Worm (Caenorhabditis elegans) whole organism, L1 larva: ENCODE results near the gene W09B6.4.

ENCODE experiments used
- C04F5.9 ChIP-seq: sonication (generic microtip); optimal IDR thresholded peaks from 2 replicates; lab custom pipeline; 2016; ENCODE audit warnings: missing genetic modification characterization, missing compliant biosample characterization
- C16A3.4 ChIP-seq: fragments of 150-350 bp; optimal IDR thresholded peaks from 2 replicates; lab custom pipeline; 2014; ENCODE audit warnings: missing biosample characterization, missing genetic modification characterization
- C34B4.2 ChIP-seq: sonication (generic microtip); optimal IDR thresholded peaks from 2 replicates; lab custom pipeline; 2017; ENCODE audit warnings: mild to moderate bottlenecking, missing genetic modification characterization, missing compliant biosample characterization
- alr-1 ChIP-seq: fragments of 200-800 bp; sonication (Bioruptor generic); optimal IDR thresholded peaks from 2 replicates; lab custom pipeline; 2018; ENCODE audit warnings: borderline replicate concordance, mild to moderate bottlenecking, missing genetic modification characterization, missing compliant biosample characterization
- ceh-8 ChIP-seq: fragments of 200-800 bp; sonication (Bioruptor generic); optimal IDR thresholded peaks from 2 replicates; lab custom pipeline; 2018; ENCODE audit warnings: mild to moderate bottlenecking, missing genetic modification characterization, moderate library complexity, missing compliant biosample characterization
- ceh-82 ChIP-seq, 3 experiments: fragments of 150-350 bp in 1 of 3; sonication (generic microtip) in 2 of 3; optimal IDR thresholded peaks; 2 replicates each; lab custom pipeline; 2014 to 2017; ENCODE audit warnings: missing biosample characterization in 3 of 3, missing genetic modification characterization in 3 of 3
- ceh-88 ChIP-seq: fragments of 200-800 bp; sonication (Bioruptor generic); IDR thresholded peaks from 2 replicates; pipeline ENCODE4 v1.3.6; 2022; ENCODE audit warnings: missing genetic modification characterization, missing compliant biosample characterization
- ces-1 ChIP-seq: fragments of 150-350 bp; optimal IDR thresholded peaks from 2 replicates; lab custom pipeline; 2014; ENCODE audit warnings: missing biosample characterization, missing genetic modification reagents, missing genetic modification characterization
- dpl-1 ChIP-seq, 3 experiments: fragments of 150-350 bp in 2 of 3; sonication (generic microtip) in 1 of 3; optimal IDR thresholded peaks; 2 replicates each; lab custom pipeline; 2014 to 2017; ENCODE audit warnings: missing biosample characterization in 3 of 3, missing genetic modification characterization in 3 of 3, missing genetic modification reagents in 3 of 3
- efl-1 ChIP-seq, 4 experiments: fragments of 150-350 bp; optimal IDR thresholded peaks in 3 of 4; peaks in 1 of 4; 1 replicate in 1 of 4; 2 replicates in 3 of 4; lab custom pipeline; 2014; ENCODE audit warnings: missing biosample characterization in 2 of 4, missing genetic modification characterization in 2 of 4, missing genetic modification reagents in 2 of 4
- egl-13 ChIP-seq: sonication (generic microtip); optimal IDR thresholded peaks from 2 replicates; lab custom pipeline; 2016; ENCODE audit warnings: missing genotype, missing genetic modification reagents, missing genetic modification characterization, missing compliant biosample characterization
- egl-27 ChIP-seq, 2 experiments: fragments of 150-350 bp in 1 of 2; sonication (generic microtip); optimal IDR thresholded peaks; 3 replicates each; lab custom pipeline; 2017 to 2018; ENCODE audit warnings: missing biosample characterization in 2 of 2, missing genetic modification characterization in 2 of 2, missing genetic modification reagents in 2 of 2
- elt-3 ChIP-seq, 6 experiments: fragments of 150-350 bp in 1 of 6; sonication (generic microtip); optimal IDR thresholded peaks; 2 replicates each; lab custom pipeline; 2017 to 2018; ENCODE audit warnings: missing biosample characterization in 6 of 6, missing genetic modification characterization in 6 of 6, inconsistent platforms in 1 of 6
- ets-5 ChIP-seq: fragments of 200-800 bp; sonication (Bioruptor generic); IDR thresholded peaks from 2 replicates; pipeline ENCODE4 v1.3.6; 2022; ENCODE audit warnings: missing genetic modification characterization, missing compliant biosample characterization
- fkh-10 ChIP-seq: sonication (generic microtip); optimal IDR thresholded peaks from 2 replicates; lab custom pipeline; 2017; ENCODE audit warnings: missing biosample characterization, missing genetic modification reagents, missing genetic modification characterization
- fkh-4 ChIP-seq: sonication (generic microtip); optimal IDR thresholded peaks from 2 replicates; lab custom pipeline; 2016; ENCODE audit warnings: missing compliant biosample characterization, missing genetic modification characterization, borderline replicate concordance
- fos-1 ChIP-seq: fragments of 150-350 bp; optimal IDR thresholded peaks from 2 replicates; lab custom pipeline; 2014; ENCODE audit warnings: missing biosample characterization, missing genetic modification characterization
- grh-1 ChIP-seq: fragments of 200-800 bp; sonication (Bioruptor generic); IDR thresholded peaks from 2 replicates; pipeline ENCODE4 v1.3.6; 2022; ENCODE audit warnings: missing genetic modification reagents, missing genetic modification characterization, missing compliant biosample characterization
- hlh-4 ChIP-seq: sonication (generic microtip); optimal IDR thresholded peaks from 2 replicates; lab custom pipeline; 2016; ENCODE audit warnings: mild to moderate bottlenecking, missing genetic modification characterization, missing compliant biosample characterization
- hpl-2 ChIP-seq: fragments of 150-350 bp; optimal IDR thresholded peaks from 2 replicates; lab custom pipeline; 2014; ENCODE audit warnings: missing biosample characterization, missing genetic modification reagents, missing genetic modification characterization
- irx-1 ChIP-seq: sonication (generic microtip); optimal IDR thresholded peaks from 2 replicates; lab custom pipeline; 2016; ENCODE audit warnings: missing genetic modification characterization, missing compliant biosample characterization
- jun-1 ChIP-seq: fragments of 150-350 bp; optimal IDR thresholded peaks from 2 replicates; lab custom pipeline; 2014; ENCODE audit warnings: missing biosample characterization, missing genetic modification reagents, missing genetic modification characterization
- lin-13 ChIP-seq: fragments of 150-350 bp; optimal IDR thresholded peaks from 2 replicates; lab custom pipeline; 2014; ENCODE audit warnings: missing biosample characterization, missing genetic modification reagents, missing genetic modification characterization
- lin-35 ChIP-seq, 2 experiments: fragments of 150-350 bp; optimal IDR thresholded peaks; 2 replicates each; lab custom pipeline; 2014; ENCODE audit warnings: missing biosample characterization in 2 of 2, missing genetic modification characterization in 2 of 2, missing genetic modification reagents in 2 of 2
- lin-39 ChIP-seq: fragments of 150-350 bp; optimal IDR thresholded peaks from 2 replicates; lab custom pipeline; 2014; ENCODE audit warnings: missing biosample characterization, missing genetic modification reagents, missing genetic modification characterization
- lir-3 ChIP-seq: sonication (generic microtip); optimal IDR thresholded peaks from 2 replicates; lab custom pipeline; 2016; ENCODE audit warnings: mild to moderate bottlenecking, missing genetic modification characterization, moderate library complexity, missing compliant biosample characterization; ENCODE audit not compliant: poor library complexity
- mab-9 ChIP-seq: fragments of 200-800 bp; sonication (Bioruptor generic); IDR thresholded peaks from 2 replicates; pipeline ENCODE4 v1.3.6; 2022; ENCODE audit warnings: missing genetic modification reagents, missing genetic modification characterization, missing compliant biosample characterization
- mef-2 ChIP-seq: fragments of 150-350 bp; optimal IDR thresholded peaks from 2 replicates; lab custom pipeline; 2014; ENCODE audit warnings: missing biosample characterization, missing genetic modification characterization
- mep-1 ChIP-seq: fragments of 150-350 bp; optimal IDR thresholded peaks from 2 replicates; lab custom pipeline; 2014; ENCODE audit warnings: missing biosample characterization, missing genetic modification characterization
- nhr-11 ChIP-seq: fragments of 150-350 bp; optimal IDR thresholded peaks from 2 replicates; lab custom pipeline; 2014; ENCODE audit warnings: missing biosample characterization, missing genetic modification characterization
- nhr-77 ChIP-seq: fragments of 150-350 bp; optimal IDR thresholded peaks from 2 replicates; lab custom pipeline; 2014; ENCODE audit warnings: missing biosample characterization, missing genetic modification characterization
- nhr-85 ChIP-seq: sonication (generic microtip); peaks from one replicate; lab custom pipeline; 2016; ENCODE audit warnings: missing genetic modification characterization, inconsistent platforms, missing compliant biosample characterization
- pax-3 ChIP-seq: fragments of 200-800 bp; sonication (Bioruptor generic); optimal IDR thresholded peaks from 2 replicates; lab custom pipeline; 2018; ENCODE audit warnings: mild to moderate bottlenecking, missing genetic modification characterization, moderate library complexity, missing compliant biosample characterization
- skn-1 ChIP-seq: fragments of 150-350 bp; optimal IDR thresholded peaks from 2 replicates; lab custom pipeline; 2014; ENCODE audit warnings: missing biosample characterization, missing genetic modification characterization
- snpc-4 ChIP-seq: fragments of 150-350 bp; optimal IDR thresholded peaks from 2 replicates; lab custom pipeline; 2014; ENCODE audit warnings: missing biosample characterization, missing genetic modification characterization
- snu-23 ChIP-seq: sonication (generic microtip); optimal IDR thresholded peaks from 2 replicates; lab custom pipeline; 2016; ENCODE audit warnings: missing genetic modification characterization, missing compliant biosample characterization
- swsn-7 ChIP-seq: sonication (generic microtip); optimal IDR thresholded peaks from 2 replicates; lab custom pipeline; 2016; ENCODE audit warnings: missing genetic modification characterization, missing compliant biosample characterization
- tbx-2 ChIP-seq: sonication (generic microtip); optimal IDR thresholded peaks from 2 replicates; lab custom pipeline; 2016; ENCODE audit warnings: missing genetic modification characterization, missing compliant biosample characterization
- tlp-1 ChIP-seq: fragments of 150-350 bp; optimal IDR thresholded peaks from 2 replicates; lab custom pipeline; 2014; ENCODE audit warnings: missing biosample characterization, missing genetic modification characterization
- unc-30 ChIP-seq: sonication (generic microtip); optimal IDR thresholded peaks from 2 replicates; lab custom pipeline; 2017; ENCODE audit warnings: missing biosample characterization, missing genetic modification characterization
- unc-86 ChIP-seq: sonication (generic microtip); optimal IDR thresholded peaks from 2 replicates; lab custom pipeline; 2016; ENCODE audit warnings: missing genetic modification characterization, missing compliant biosample characterization
- unc-98 ChIP-seq: fragments of 200-800 bp; sonication (Bioruptor generic); IDR thresholded peaks from 2 replicates; pipeline ENCODE4 v1.3.6; 2022; ENCODE audit warnings: missing genetic modification characterization, missing compliant biosample characterization
- vab-15 ChIP-seq: sonication (generic microtip); optimal IDR thresholded peaks from 2 replicates; lab custom pipeline; 2017; ENCODE audit warnings: missing genotype, mild to moderate bottlenecking, missing genetic modification characterization, missing compliant biosample characterization
- ztf-11 ChIP-seq, 2 experiments: sonication (generic microtip); optimal IDR thresholded peaks; 2 replicates each; lab custom pipeline; 2016 to 2017; ENCODE audit warnings: missing genetic modification characterization in 2 of 2, missing biosample characterization in 1 of 2, missing compliant biosample characterization in 1 of 2
- ztf-4 ChIP-seq: fragments of 150-350 bp; optimal IDR thresholded peaks from 2 replicates; lab custom pipeline; 2014; ENCODE audit warnings: missing biosample characterization, missing genetic modification characterization

W09B6.4 gene

DNA sequence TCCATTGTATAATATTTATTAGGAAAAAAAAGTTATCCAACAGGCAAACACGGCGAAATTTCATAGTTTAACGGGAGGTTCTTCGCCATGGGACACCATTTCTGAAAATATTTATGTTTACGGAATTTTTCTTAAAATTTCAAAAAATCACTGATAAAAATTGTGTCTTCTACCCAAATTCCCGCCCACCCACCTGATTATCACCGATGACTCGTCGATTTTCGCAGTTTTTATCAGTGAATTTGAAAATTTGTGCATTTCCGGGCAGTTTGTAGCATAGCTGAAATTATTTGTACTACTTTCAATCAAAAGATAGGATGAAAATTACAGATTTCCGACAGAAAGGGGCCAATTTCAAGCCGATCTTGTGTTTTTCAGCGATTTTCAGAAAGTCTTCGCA, 39.2 kb downstream of the W09B6.4 start (continued):
- TF ChIP-seq unc-98 (GFP tag; lab: Robert Waterston, UW) (no peak), ceh-82 (tag; optimal IDR thresholded peaks at IDR 0.05; lab: Kevin White, UChicago) (no peak), fkh-10 (GFP tag; lab: Kevin White, UChicago) (no peak), nhr-11 (tag; lab: Kevin White, UChicago) (no peak), jun-1 (tag; lab: Kevin White, UChicago) (peak; percentile 12), C16A3.4 (tag; lab: Kevin White, UChicago) (no peak)

DNA sequence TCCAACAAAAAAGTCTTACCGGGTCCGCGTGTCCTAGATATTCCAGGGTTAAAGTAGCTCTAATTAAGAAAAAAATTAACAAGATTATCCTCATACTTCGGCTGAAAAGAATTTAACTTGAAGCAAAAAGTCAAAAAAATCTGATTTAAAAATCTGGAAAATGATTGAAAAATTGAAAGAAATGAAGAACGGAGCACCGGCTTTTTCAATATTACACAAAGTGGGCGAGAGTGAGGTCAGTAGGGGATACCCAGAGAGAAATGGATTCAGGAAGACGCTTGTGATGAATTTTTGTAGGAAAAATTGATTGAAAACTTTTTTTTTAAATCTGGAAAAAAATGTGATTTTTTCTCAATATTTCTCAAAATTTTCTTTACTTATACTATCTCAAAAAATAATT, 39.9 kb downstream of the W09B6.4 start, which contains the start of gene pho-14:
Gene pho-14 (minus strand): TSS at position 101 of the 400 bp plus-strand sequence.
- TF ChIP-seq C34B4.2 (tag; lab: Kevin White, UChicago) (no peak), hpl-2 (no peak), ceh-88 (GFP tag; lab: Robert Waterston, UW) (no peak), tbx-2 (no peak), ztf-4 (no peak)
- TF ChIP-seq, all 84 proteins: peak for 0

DNA sequence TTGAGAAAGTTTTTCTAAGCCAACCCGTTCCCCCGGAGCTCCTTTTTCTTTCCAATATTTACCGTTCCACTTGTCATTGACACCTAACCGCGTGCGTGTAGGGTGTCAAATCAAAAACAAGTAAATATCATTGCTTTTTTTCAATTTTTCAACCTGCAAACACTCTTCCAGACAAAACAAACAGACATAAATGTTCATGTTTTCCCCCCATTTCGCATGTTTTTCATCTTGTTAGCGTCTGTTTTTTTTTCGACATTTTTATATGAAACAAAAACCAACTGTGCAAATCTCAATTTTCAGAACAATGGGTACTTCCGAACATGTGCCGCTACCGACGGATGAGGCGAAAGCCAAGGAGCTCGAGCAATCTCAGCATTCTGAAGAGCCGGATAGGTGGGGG, 48.9 kb downstream of the W09B6.4 start, which contains the start of gene snf-3:
Gene snf-3 (plus strand): TSS at position 301 of the 400 bp plus-strand sequence.
- TF ChIP-seq alr-1 (tag; lab: Kevin White, UChicago) (no peak), C04F5.9 (tag; lab: Kevin White, UChicago) (no peak), skn-1 (tag; lab: Kevin White, UChicago) (no peak), ceh-88 (GFP tag; lab: Robert Waterston, UW) (no peak)

DNA sequence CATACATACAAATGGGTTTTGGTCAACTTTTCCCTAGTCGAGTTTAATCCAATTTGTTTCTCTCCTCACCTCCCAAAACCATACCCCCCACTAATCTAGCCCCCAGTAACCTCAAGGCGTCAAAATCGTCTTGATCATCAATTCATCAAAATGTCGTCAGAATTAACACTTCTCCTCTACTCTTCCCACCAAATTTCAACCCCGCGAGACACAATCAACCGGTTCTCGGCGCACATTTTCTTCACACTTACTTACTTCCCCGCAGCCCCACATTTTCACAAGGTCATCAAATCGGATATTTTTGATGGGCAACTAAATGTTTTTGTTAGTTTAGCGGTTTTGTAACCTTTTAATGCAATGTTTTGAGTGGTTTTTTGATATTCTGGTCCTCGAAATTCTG, 49.9 kb downstream of the W09B6.4 start:
- no peak for TF ChIP-seq nhr-11 (tag; lab: Kevin White, UChicago)
- peak; percentile 37 for TF ChIP-seq snu-23 (GFP tag; lab: Kevin White, UChicago)
- no peak for TF ChIP-seq dpl-1 (GFP tag; optimal IDR thresholded peaks at IDR 0.05; lab: Kevin White, UChicago)
- TF ChIP-seq ztf-11 (tag; optimal IDR thresholded peaks at IDR 0.05; lab: Kevin White, UChicago), result no peak
- no peak for TF ChIP-seq efl-1 (optimal IDR thresholded peaks at IDR 0.05; lab: Kevin White, UChicago)
- no peak for TF ChIP-seq efl-1 (GFP tag; optimal IDR thresholded peaks at IDR 0.05 in 1 of 2; lab: Kevin White, UChicago)
- no peak for TF ChIP-seq lir-3 (tag; lab: Kevin White, UChicago)
- TF ChIP-seq grh-1 (GFP tag; lab: Robert Waterston, UW), result peak; percentile 63
- TF ChIP-seq snpc-4 (tag; lab: Kevin White, UChicago), result peak; percentile 48
- TF ChIP-seq egl-27 (tag; optimal IDR thresholded peaks at IDR 0.05; lab: Kevin White, UChicago), result no peak
- no peak for TF ChIP-seq unc-30 (tag; lab: Kevin White, UChicago)
- no peak for TF ChIP-seq mep-1 (tag; lab: Kevin White, UChicago)
- TF ChIP-seq lin-35 (GFP tag; optimal IDR thresholded peaks at IDR 0.05; lab: Kevin White, UChicago), result no peak
- TF ChIP-seq nhr-77 (tag; lab: Kevin White, UChicago), result no peak
- TF ChIP-seq fkh-10 (GFP tag; lab: Kevin White, UChicago), result no peak
- no peak for TF ChIP-seq tlp-1 (tag; lab: Kevin White, UChicago)
- no peak for TF ChIP-seq mab-9 (GFP tag; lab: Robert Waterston, UW)
- no peak for TF ChIP-seq fos-1 (tag; lab: Kevin White, UChicago)
- TF ChIP-seq C04F5.9 (tag; lab: Kevin White, UChicago), result no peak
- TF ChIP-seq fkh-4 (tag; lab: Kevin White, UChicago), result no peak
- TF ChIP-seq unc-86 (tag; lab: Kevin White, UChicago), result no peak
- TF ChIP-seq vab-15 (tag; lab: Kevin White, UChicago), result peak; percentile 53
- no peak for TF ChIP-seq egl-13 (tag; lab: Kevin White, UChicago)
- no peak for TF ChIP-seq swsn-7 (tag; lab: Kevin White, UChicago)
- no peak for TF ChIP-seq ets-5
- no peak for TF ChIP-seq ceh-88 (GFP tag; lab: Robert Waterston, UW)
- TF ChIP-seq unc-98 (GFP tag; lab: Robert Waterston, UW), result no peak
- no peak for TF ChIP-seq hpl-2
- peak; percentile 15 for TF ChIP-seq lin-13 (GFP tag; lab: Kevin White, UChicago)
- TF ChIP-seq ceh-8 (GFP tag; lab: Kevin White, UChicago), result no peak
- TF ChIP-seq pax-3 (tag; lab: Kevin White, UChicago), result no peak
- peak; percentile 26 for TF ChIP-seq skn-1 (tag; lab: Kevin White, UChicago)
- TF ChIP-seq C34B4.2 (tag; lab: Kevin White, UChicago), result no peak
- no peak for TF ChIP-seq ces-1
- no peak for TF ChIP-seq lin-39 (tag; lab: Kevin White, UChicago)
- no peak for TF ChIP-seq mef-2 (tag; lab: Kevin White, UChicago)
- peak in 2 of 6 experiments; percentile 8 to 16 for TF ChIP-seq elt-3 (tag; optimal IDR thresholded peaks at IDR 0.05; lab: Kevin White, UChicago)
- peak; percentile 88 for TF ChIP-seq nhr-85 (tag; lab: Kevin White, UChicago)
- no peak for TF ChIP-seq hlh-4 (tag; lab: Kevin White, UChicago)
- TF ChIP-seq irx-1 (tag; lab: Kevin White, UChicago), result no peak
- no peak for TF ChIP-seq jun-1 (tag; lab: Kevin White, UChicago)
